Fruit fly (Drosophila melanogaster) whole organism, embryonic: Measurements from ENCODE around the gene CG9360.

Source experiments
- CG10462 ChIP-seq: fragments of 200-800 bp; sonication (Bioruptor generic); optimal IDR thresholded peaks from 2 replicates; lab custom pipeline; 2016; ENCODE audit warnings: missing biosample characterization, missing genetic modification characterization
- CG10543 ChIP-seq: fragments of 200-800 bp; sonication (Bioruptor generic); optimal IDR thresholded peaks from 3 replicates; lab custom pipeline; 2017; ENCODE audit warnings: missing biosample characterization, mild to moderate bottlenecking, missing genetic modification characterization, moderate library complexity
- CG11398 ChIP-seq: fragments of 200-800 bp; sonication (Bioruptor generic); optimal IDR thresholded peaks from 2 replicates; lab custom pipeline; 2016; ENCODE audit warnings: missing biosample characterization, missing genetic modification characterization
- CG11695 ChIP-seq: fragments of 200-800 bp; sonication (Bioruptor generic); IDR thresholded peaks from 3 replicates; pipeline ENCODE4 v1.3.6; 2022; ENCODE audit warnings: missing biosample characterization, missing genetic modification characterization
- CG12071 ChIP-seq: fragments of 200-800 bp; sonication (Bioruptor generic); optimal IDR thresholded peaks from 3 replicates; lab custom pipeline; 2018; ENCODE audit warnings: missing biosample characterization, mild to moderate bottlenecking, missing genetic modification characterization
- CG12744 ChIP-seq: fragments of 200-800 bp; sonication (Bioruptor generic); optimal IDR thresholded peaks from 2 replicates; lab custom pipeline; 2016; ENCODE audit warnings: missing biosample characterization, missing genetic modification characterization
- CG12942 ChIP-seq: fragments of 200-800 bp; sonication (Bioruptor generic); optimal IDR thresholded peaks from 3 replicates; lab custom pipeline; 2016; ENCODE audit warnings: missing biosample characterization, missing genetic modification characterization
- CG13296 ChIP-seq: fragments of 200-800 bp; sonication (Bioruptor generic); optimal IDR thresholded peaks from 3 replicates; lab custom pipeline; 2018; ENCODE audit warnings: missing biosample characterization, mild to moderate bottlenecking, missing genetic modification characterization
- CG13424 ChIP-seq: fragments of 200-800 bp; sonication (Bioruptor generic); optimal IDR thresholded peaks from 2 replicates; lab custom pipeline; 2019; ENCODE audit warnings: missing biosample characterization, mild to moderate bottlenecking, missing genetic modification characterization, moderate library complexity
- CG15696 ChIP-seq: fragments of 200-800 bp; sonication (Bioruptor generic); optimal IDR thresholded peaks from 2 replicates; lab custom pipeline; 2019; ENCODE audit warnings: missing biosample characterization, mild to moderate bottlenecking, missing genetic modification characterization, moderate library complexity
- CG17385 ChIP-seq: fragments of 200-800 bp; sonication (Bioruptor generic); optimal IDR thresholded peaks from 3 replicates; lab custom pipeline; 2018; ENCODE audit warnings: missing biosample characterization, mild to moderate bottlenecking, missing genetic modification characterization
- CG2199 ChIP-seq: fragments of 200-800 bp; sonication (Bioruptor generic); IDR thresholded peaks from 3 replicates; pipeline ENCODE4 v1.3.6; 2022; ENCODE audit warnings: missing biosample characterization, missing genetic modification characterization
- CG2202 ChIP-seq: fragments of 200-800 bp; sonication (Bioruptor generic); optimal IDR thresholded peaks from 2 replicates; lab custom pipeline; 2018; ENCODE audit warnings: missing biosample characterization, mild to moderate bottlenecking, missing genetic modification characterization
- CG33557 ChIP-seq: fragments of 200-800 bp; sonication (Bioruptor generic); optimal IDR thresholded peaks from 2 replicates; lab custom pipeline; 2019; ENCODE audit warnings: missing biosample characterization, mild to moderate bottlenecking, missing genetic modification characterization, moderate library complexity
- CG3407 ChIP-seq: fragments of 200-800 bp; sonication (Bioruptor generic); optimal IDR thresholded peaks from 2 replicates; lab custom pipeline; 2018; ENCODE audit warnings: missing biosample characterization, mild to moderate bottlenecking, missing genetic modification characterization
- CG3847 ChIP-seq: fragments of 200-800 bp; sonication (Bioruptor generic); IDR thresholded peaks from 2 replicates; pipeline ENCODE4 v1.3.6; 2022; ENCODE audit warnings: missing biosample characterization, missing genetic modification characterization
- CG6654 ChIP-seq: fragments of 200-800 bp; sonication (Bioruptor generic); optimal IDR thresholded peaks from 2 replicates; lab custom pipeline; 2017; ENCODE audit warnings: missing biosample characterization, mild to moderate bottlenecking, missing genetic modification characterization
- CG7839 ChIP-seq: fragments of 200-800 bp; sonication (Bioruptor generic); optimal IDR thresholded peaks from 3 replicates; lab custom pipeline; 2018; ENCODE audit warnings: missing biosample characterization, mild to moderate bottlenecking, missing genetic modification characterization, moderate library complexity
- CG9437 ChIP-seq: fragments of 200-800 bp; sonication (Bioruptor generic); optimal IDR thresholded peaks from 2 replicates; lab custom pipeline; 2018; ENCODE audit warnings: missing biosample characterization, mild to moderate bottlenecking, missing genetic modification characterization
- CG9876 ChIP-seq: fragments of 200-800 bp; sonication (Bioruptor generic); optimal IDR thresholded peaks from 2 replicates; lab custom pipeline; 2016; ENCODE audit warnings: missing biosample characterization, missing genetic modification characterization
- Dip2 ChIP-seq: fragments of 200-800 bp; sonication (Bioruptor generic); IDR thresholded peaks from 2 replicates; pipeline ENCODE4 v1.3.6; 2022; ENCODE audit warnings: missing biosample characterization, missing genetic modification characterization
- Dip3 ChIP-seq: fragments of 200-800 bp; sonication (Bioruptor generic); optimal IDR thresholded peaks from 3 replicates; lab custom pipeline; 2016; ENCODE audit warnings: missing biosample characterization, missing genetic modification characterization
- ERR ChIP-seq: fragments of 200-800 bp; sonication (Bioruptor generic); optimal IDR thresholded peaks from 2 replicates; lab custom pipeline; 2016; ENCODE audit warnings: missing biosample characterization, missing genetic modification characterization
- Ets97D ChIP-seq: fragments of 200-800 bp; sonication (Bioruptor generic); optimal IDR thresholded peaks from 3 replicates; lab custom pipeline; 2016; ENCODE audit warnings: missing biosample characterization, missing genetic modification characterization
- Gsc ChIP-seq: fragments of 200-800 bp; sonication (Bioruptor generic); IDR thresholded peaks from 2 replicates; pipeline ENCODE4 v1.3.6; 2022; ENCODE audit warnings: missing biosample characterization, missing genetic modification characterization
- Hand ChIP-seq: fragments of 200-800 bp; sonication (Bioruptor generic); optimal IDR thresholded peaks from 2 replicates; lab custom pipeline; 2017; ENCODE audit warnings: mild to moderate bottlenecking, missing biosample characterization, missing genetic modification reagents, missing genetic modification characterization
- Hmr ChIP-seq: fragments of 200-800 bp; sonication (Bioruptor generic); optimal IDR thresholded peaks from 3 replicates; lab custom pipeline; 2017; ENCODE audit warnings: mild to moderate bottlenecking, missing biosample characterization, missing genetic modification reagents, missing genetic modification characterization
- Hmx ChIP-seq: fragments of 200-800 bp; sonication (Bioruptor generic); optimal IDR thresholded peaks from 2 replicates; lab custom pipeline; 2016; ENCODE audit warnings: missing biosample characterization, missing genetic modification characterization
- Hr39 ChIP-seq: fragments of >200 bp; optimal IDR thresholded peaks from 2 replicates; lab custom pipeline; 2017
- MESR4 ChIP-seq: fragments of 200-800 bp; sonication (Bioruptor generic); optimal IDR thresholded peaks from 2 replicates; lab custom pipeline; 2018; ENCODE audit warnings: missing biosample characterization, mild to moderate bottlenecking, missing genetic modification characterization, moderate library complexity
- Mad ChIP-seq: fragments of 200-800 bp; sonication (Bioruptor generic); optimal IDR thresholded peaks from 2 replicates; lab custom pipeline; 2016; ENCODE audit warnings: missing biosample characterization, missing genetic modification characterization
- Myb ChIP-seq: fragments of 200-800 bp; sonication (Bioruptor generic); optimal IDR thresholded peaks from 2 replicates; lab custom pipeline; 2016; ENCODE audit warnings: missing biosample characterization, missing genetic modification characterization
- Opbp ChIP-seq: fragments of 200-800 bp; sonication (Bioruptor generic); IDR thresholded peaks from 3 replicates; pipeline ENCODE4 v1.3.6; 2022; ENCODE audit warnings: missing biosample characterization, missing genetic modification characterization; ENCODE audit not compliant: partially characterized antibody
- Ptx1 ChIP-seq: fragments of 200-800 bp; sonication (Bioruptor generic); IDR thresholded peaks from 2 replicates; pipeline ENCODE4 v1.3.6; 2022; ENCODE audit warnings: missing biosample characterization, missing genetic modification characterization
- Rx ChIP-seq: fragments of 200-800 bp; sonication (Bioruptor generic); IDR thresholded peaks from 2 replicates; pipeline ENCODE4 v1.3.6; 2022; ENCODE audit warnings: missing biosample characterization, missing genetic modification characterization
- Side ChIP-seq: fragments of 200-800 bp; sonication (Bioruptor generic); optimal IDR thresholded peaks from 2 replicates; lab custom pipeline; 2016; ENCODE audit warnings: missing biosample characterization, missing genetic modification characterization
- bigmax ChIP-seq: fragments of 200-800 bp; sonication (Bioruptor generic); optimal IDR thresholded peaks from 2 replicates; lab custom pipeline; 2018; ENCODE audit warnings: missing biosample characterization, mild to moderate bottlenecking, missing genetic modification characterization
- cas ChIP-seq: fragments of 200-800 bp; sonication (Bioruptor generic); IDR thresholded peaks from 2 replicates; pipeline ENCODE4 v1.3.6; 2022; ENCODE audit warnings: missing biosample characterization, missing genetic modification characterization
- corto ChIP-seq: fragments of 200-800 bp; sonication (Bioruptor generic); optimal IDR thresholded peaks from 2 replicates; lab custom pipeline; 2016; ENCODE audit warnings: missing biosample characterization, mild to moderate bottlenecking, missing genetic modification characterization, moderate library complexity
- crol ChIP-seq: fragments of 200-800 bp; sonication (Bioruptor generic); IDR thresholded peaks from 2 replicates; pipeline ENCODE4 v1.3.6; 2022; ENCODE audit warnings: missing biosample characterization, missing genetic modification characterization
- dimm ChIP-seq: fragments of 200-800 bp; sonication (Bioruptor generic); IDR thresholded peaks from 2 replicates; pipeline ENCODE4 v1.3.6; 2022; ENCODE audit warnings: missing biosample characterization, missing genetic modification characterization
- dpn ChIP-seq, 2 experiments: fragments of 200-800 bp; sonication (Bioruptor generic); optimal IDR thresholded peaks; 3 replicates each; lab custom pipeline; 2016; ENCODE audit warnings: missing biosample characterization in 2 of 2, missing genetic modification characterization in 2 of 2
- gfzf ChIP-seq: fragments of 200-800 bp; sonication (Bioruptor generic); optimal IDR thresholded peaks from 2 replicates; lab custom pipeline; 2016; ENCODE audit warnings: missing biosample characterization, mild to moderate bottlenecking, missing genetic modification characterization, moderate library complexity
- grn ChIP-seq: fragments of 200-800 bp; sonication (Bioruptor generic); optimal IDR thresholded peaks from 3 replicates; lab custom pipeline; 2017; ENCODE audit warnings: missing biosample characterization, missing genetic modification characterization
- h ChIP-seq: fragments of >200 bp; optimal IDR thresholded peaks from 2 replicates; lab custom pipeline; 2017
- knrl ChIP-seq: fragments of 200-800 bp; sonication (Bioruptor generic); IDR thresholded peaks from 3 replicates; pipeline ENCODE4 v1.3.6; 2022; ENCODE audit warnings: missing biosample characterization, missing genetic modification characterization; ENCODE audit not compliant: partially characterized antibody
- pan ChIP-seq, 4 experiments: fragments of >200 bp in 3 of 4; fragments of 200-800 bp in 1 of 4; sonication (Bioruptor generic) in 1 of 4; optimal IDR thresholded peaks in 3 of 4; IDR thresholded peaks in 1 of 4; 2 replicates each; pipeline versions ENCODE4 v1.3.6 to Lab custom; 2017 to 2022; ENCODE audit warnings: missing biosample characterization in 2 of 4, missing genetic modification characterization in 2 of 4, mixed read lengths in 1 of 4
- run ChIP-seq: fragments of 200-800 bp; sonication (Bioruptor generic); optimal IDR thresholded peaks from 3 replicates; lab custom pipeline; 2018; ENCODE audit warnings: missing biosample characterization, mild to moderate bottlenecking, missing genetic modification characterization
- sd ChIP-seq: fragments of 200-800 bp; sonication (Bioruptor generic); optimal IDR thresholded peaks from 3 replicates; lab custom pipeline; 2018; ENCODE audit warnings: missing biosample characterization, mild to moderate bottlenecking, missing genetic modification characterization, moderate library complexity
- slou ChIP-seq: fragments of 200-800 bp; sonication (Bioruptor generic); optimal IDR thresholded peaks from 3 replicates; lab custom pipeline; 2016; ENCODE audit warnings: missing biosample characterization, missing genetic modification characterization
- ssp ChIP-seq: fragments of 200-800 bp; sonication (Bioruptor generic); IDR thresholded peaks from 2 replicates; pipeline ENCODE4 v1.3.6; 2022; ENCODE audit warnings: missing biosample characterization, missing genetic modification characterization
- tx ChIP-seq: fragments of 200-800 bp; sonication (Bioruptor generic); optimal IDR thresholded peaks from 2 replicates; lab custom pipeline; 2016; ENCODE audit warnings: missing biosample characterization, missing genetic modification characterization

Gene CG9360

DNA sequence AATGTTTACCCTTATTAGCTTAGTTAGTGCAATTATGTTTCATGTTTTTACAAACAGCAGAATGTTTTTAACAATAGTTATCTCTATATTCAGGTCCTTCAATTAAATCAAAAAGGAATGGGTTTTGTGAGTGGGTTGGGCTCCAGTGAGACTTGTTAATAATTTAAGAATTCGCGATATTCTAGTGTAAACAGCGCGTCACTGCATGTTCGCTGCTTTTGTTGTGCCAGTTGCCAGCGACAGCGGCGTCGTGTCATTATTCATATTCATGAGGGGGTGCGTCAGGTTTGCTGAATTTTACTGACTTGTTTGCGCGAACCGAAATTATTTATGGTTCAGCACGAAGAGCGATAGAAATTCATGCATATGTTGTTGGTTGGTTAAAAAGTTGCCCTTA, 49.1 kb downstream of the CG9360 start, which contains the start of gene Amun (continued):
- peak; percentile 8 for TF ChIP-seq CG7839 (tag; lab: Kevin White, UChicago)
- no peak for TF ChIP-seq knrl (GFP tag; lab: Robert Waterston, UW)
- TF ChIP-seq Hand (GFP tag; lab: Kevin White, UChicago), result no peak
- no peak for TF ChIP-seq dpn (GFP tag; optimal IDR thresholded peaks at IDR 0.05; lab: Kevin White, UChicago)
- TF ChIP-seq Opbp (GFP tag; lab: Robert Waterston, UW), result no peak
- no peak for TF ChIP-seq MESR4 (GFP tag; lab: Kevin White, UChicago)
- TF ChIP-seq CG2202, result no peak
- TF ChIP-seq grn (GFP tag; lab: Kevin White, UChicago), result no peak
- TF ChIP-seq CG6654 (GFP tag; lab: Kevin White, UChicago), result no peak
- no peak for TF ChIP-seq CG12942 (GFP tag; lab: Kevin White, UChicago)
- 0 out of 2 replicates have a peak, but pooled peaks have one; percentile 13 for TF ChIP-seq CG3847 (GFP tag; lab: Robert Waterston, UW)
- no peak for TF ChIP-seq tx
- no peak for TF ChIP-seq Rx (GFP tag; lab: Robert Waterston, UW)
- no peak for TF ChIP-seq Dip2 (GFP tag; lab: Robert Waterston, UW)
- TF ChIP-seq CG2199 (GFP tag; lab: Robert Waterston, UW), result no peak
- 0 out of 2 replicates have a peak, but pooled peaks have one; percentile 39 for TF ChIP-seq cas (GFP tag; lab: Robert Waterston, UW)
- no peak for TF ChIP-seq ERR (GFP tag; lab: Kevin White, UChicago)
- no peak for TF ChIP-seq CG10462 (GFP tag; lab: Kevin White, UChicago)
- TF ChIP-seq CG13296, result no peak
- TF ChIP-seq CG3407, result no peak
- TF ChIP-seq CG17385 (GFP tag; lab: Kevin White, UChicago), result no peak
- peak; percentile 31 for TF ChIP-seq CG12071 (GFP tag; lab: Kevin White, UChicago)
- TF ChIP-seq Hmx (GFP tag; lab: Kevin White, UChicago), result no peak
- no peak for TF ChIP-seq Myb
- no peak for TF ChIP-seq CG9437
- TF ChIP-seq CG12744, result peak; percentile 35
- no peak for TF ChIP-seq h (lab: Kevin White, UChicago)
- peak; percentile 28; the same call in 1 of the 2 replicates for TF ChIP-seq Ptx1 (GFP tag; lab: Robert Waterston, UW)
- no peak for TF ChIP-seq CG11398
- TF ChIP-seq CG33557 (GFP tag; lab: Kevin White, UChicago), result no peak
- no peak for TF ChIP-seq bigmax (GFP tag; lab: Kevin White, UChicago)
- peak; percentile 41 for TF ChIP-seq Dip3 (GFP tag; lab: Kevin White, UChicago)
- no peak for TF ChIP-seq Side
- no peak for TF ChIP-seq CG10543 (GFP tag; lab: Kevin White, UChicago)
- TF ChIP-seq Gsc (GFP tag; lab: Robert Waterston, UW), result no peak
- no peak for TF ChIP-seq crol (GFP tag; lab: Robert Waterston, UW)
- TF ChIP-seq gfzf (GFP tag; lab: Kevin White, UChicago), result no peak
- TF ChIP-seq CG9876, result no peak
- TF ChIP-seq Hr39 (lab: Kevin White, UChicago), result no peak
- TF ChIP-seq Ets97D (GFP tag; lab: Kevin White, UChicago), result no peak
- TF ChIP-seq CG15696, result no peak
- TF ChIP-seq corto (GFP tag; lab: Kevin White, UChicago), result no peak
- no peak for TF ChIP-seq run (tag; lab: Kevin White, UChicago)
- TF ChIP-seq dimm (GFP tag; lab: Robert Waterston, UW), result no peak
- TF ChIP-seq sd (tag; lab: Kevin White, UChicago), result no peak
- TF ChIP-seq Hmr, result peak; percentile 35
- TF ChIP-seq slou, result peak; percentile 42
- TF ChIP-seq ssp (GFP tag; lab: Robert Waterston, UW), result peak; percentile 46; the same call in 1 of the 2 replicates
- no peak for TF ChIP-seq CG13424
- no peak for TF ChIP-seq CG11695
- TF ChIP-seq pan (optimal IDR thresholded peaks at IDR 0.05; lab: Kevin White, UChicago), result no peak
- TF ChIP-seq pan (GFP tag; optimal IDR thresholded peaks at IDR 0.05 in 1 of 2, IDR thresholded peaks at IDR 0.05 in 1 of 2), result peak in 1 of 2 experiments; percentile 17
- TF ChIP-seq Mad, result no peak
